Fruit fly (Drosophila melanogaster): Measurements from ENCODE around the gene CG34174.
A peak's percentile ranks its signal among the peaks of the same experiment; 100 is the strongest.

CG34174 gene

DNA sequence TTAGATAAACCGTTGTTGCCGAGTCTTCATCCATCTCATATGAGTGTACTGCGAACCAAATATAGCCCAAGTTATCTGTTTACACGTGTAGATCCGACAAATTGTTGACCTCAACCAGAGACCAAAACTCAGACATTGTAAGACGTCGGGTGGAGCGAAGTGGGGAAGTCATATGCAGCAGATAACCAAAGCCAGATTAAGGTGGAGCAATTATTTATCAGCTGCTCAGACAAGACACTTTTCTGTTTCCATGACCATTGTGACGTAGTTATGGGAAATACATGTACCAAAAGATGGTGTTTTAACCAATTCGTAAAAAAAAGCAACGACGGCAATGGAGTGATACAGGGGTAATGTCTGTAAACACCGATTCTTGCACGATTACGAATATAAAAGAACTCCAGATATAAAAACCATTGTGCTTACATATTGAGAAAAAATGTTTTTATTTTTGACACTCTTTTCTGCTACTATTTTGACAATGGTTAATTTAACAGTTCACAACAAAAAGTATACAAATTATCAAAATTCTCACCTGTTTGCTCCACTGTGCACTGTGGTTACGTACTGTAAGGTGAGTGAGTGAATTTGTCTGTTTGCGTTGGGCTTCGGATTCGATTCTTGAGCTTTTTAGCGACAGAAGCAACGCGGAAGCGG lies 36.6 kb upstream of the CG34174 start (continued):
- TF ChIP-seq CG34224 (GFP tag; IDR thresholded peaks at IDR 0.05; ENCODE audit: partially characterized antibody) = no peak
- TF ChIP-seq CG1792 (GFP tag; optimal IDR thresholded peaks at IDR 0.05) = no peak
- TF ChIP-seq CG12659 (GFP tag; optimal IDR thresholded peaks at IDR 0.05) = peak; percentile 45
- peak; percentile 21 for TF ChIP-seq CG18764 (GFP tag; optimal IDR thresholded peaks at IDR 0.05)
- TF ChIP-seq bbx (GFP tag; IDR thresholded peaks at IDR 0.05; ENCODE audit: partially characterized antibody) = no peak
- TF ChIP-seq otp (GFP tag; IDR thresholded peaks at IDR 0.05) = no peak
- TF ChIP-seq gt (GFP tag; IDR thresholded peaks at IDR 0.05) = no peak
- no peak for TF ChIP-seq CG12071 (GFP tag; optimal IDR thresholded peaks at IDR 0.05)
- no peak for TF ChIP-seq schlank (tag; optimal IDR thresholded peaks at IDR 0.05)
- TF ChIP-seq tgo (GFP tag; IDR thresholded peaks at IDR 0.05) = peak; percentile 29; the same call in 1 of the 3 replicates
- peak; percentile 9 for TF ChIP-seq Side (GFP tag; optimal IDR thresholded peaks at IDR 0.05)
- no peak for TF ChIP-seq stc (GFP tag; IDR thresholded peaks at IDR 0.05)
- TF ChIP-seq Meics (GFP tag; optimal IDR thresholded peaks at IDR 0.05) = peak; percentile 62
- TF ChIP-seq trem (tag; optimal IDR thresholded peaks at IDR 0.05) = no peak
- TF ChIP-seq pum (GFP tag; optimal IDR thresholded peaks at IDR 0.05) = no peak
- no peak for TF ChIP-seq CG42726 (GFP tag; IDR thresholded peaks at IDR 0.05; ENCODE audit: partially characterized antibody)
- TF ChIP-seq CG10267 (tag; optimal IDR thresholded peaks at IDR 0.05) = peak; percentile 5
- TF ChIP-seq E2f1 (GFP tag; IDR thresholded peaks at IDR 0.05) = no peak
- TF ChIP-seq Antp (GFP tag; optimal IDR thresholded peaks at IDR 0.05) = peak; percentile 53
- no peak for TF ChIP-seq CG11085 (GFP tag; IDR thresholded peaks at IDR 0.05)
- no peak for TF ChIP-seq inv (GFP tag; IDR thresholded peaks at IDR 0.05; ENCODE audit: partially characterized antibody)
- TF ChIP-seq PHDP (tag; optimal IDR thresholded peaks at IDR 0.05) = peak; percentile 50
- TF ChIP-seq nom (GFP tag; optimal IDR thresholded peaks at IDR 0.05) = no peak
- TF ChIP-seq sd (tag; optimal IDR thresholded peaks at IDR 0.05) = no peak
- peak; percentile 50 for TF ChIP-seq mam (GFP tag; optimal IDR thresholded peaks at IDR 0.05)
- no peak for TF ChIP-seq CG6654 (GFP tag; optimal IDR thresholded peaks at IDR 0.05)
- no peak for TF ChIP-seq nerfin-1 (tag; optimal IDR thresholded peaks at IDR 0.05)
- TF ChIP-seq grn (GFP tag; optimal IDR thresholded peaks at IDR 0.05) = peak; percentile 63
- no peak for TF ChIP-seq Scr (GFP tag; IDR thresholded peaks at IDR 0.05; ENCODE audit: partially characterized antibody)
- TF ChIP-seq z (GFP tag; IDR thresholded peaks at IDR 0.05) = 0 out of 3 replicates have a peak, but pooled peaks have one; percentile 40
- peak; percentile 45 for TF ChIP-seq CG13624 (GFP tag; optimal IDR thresholded peaks at IDR 0.05)
- TF ChIP-seq CG11560 (tag; IDR thresholded peaks at IDR 0.05) = no peak
- TF ChIP-seq grau (tag; optimal IDR thresholded peaks at IDR 0.05) = peak; percentile 61
- TF ChIP-seq corto (GFP tag; optimal IDR thresholded peaks at IDR 0.05) = peak; percentile 53
- TF ChIP-seq CG14965 (GFP tag; optimal IDR thresholded peaks at IDR 0.05; ENCODE audit: borderline replicate concordance) = no peak
- TF ChIP-seq CG3995 (GFP tag; optimal IDR thresholded peaks at IDR 0.05) = no peak
- TF ChIP-seq ssp (GFP tag; IDR thresholded peaks at IDR 0.05) = peak; percentile 35; the same call in 1 of the 2 replicates
- no peak for TF ChIP-seq CG12299 (tag; optimal IDR thresholded peaks at IDR 0.05)
- TF ChIP-seq CG16779 (GFP tag; IDR thresholded peaks at IDR 0.05) = no peak
- TF ChIP-seq sens-2 (GFP tag; IDR thresholded peaks at IDR 0.05) = no peak
- no peak for TF ChIP-seq MESR4 (GFP tag; optimal IDR thresholded peaks at IDR 0.05)
- TF ChIP-seq Camta (GFP tag; optimal IDR thresholded peaks at IDR 0.05) = peak; percentile 44
- TF ChIP-seq unc-4 (GFP tag; IDR thresholded peaks at IDR 0.05; ENCODE audit: partially characterized antibody) = no peak
- TF ChIP-seq crol (GFP tag; IDR thresholded peaks at IDR 0.05) = no peak
- TF ChIP-seq lab (GFP tag; optimal IDR thresholded peaks at IDR 0.05) = peak; percentile 23
- TF ChIP-seq Ravus (GFP tag; IDR thresholded peaks at IDR 0.05) = no peak
- no peak for TF ChIP-seq Chrac-16 (GFP tag; optimal IDR thresholded peaks at IDR 0.05)
- TF ChIP-seq fd96Cb (tag; optimal IDR thresholded peaks at IDR 0.05) = peak; percentile 49
- TF ChIP-seq fu2 (GFP tag; optimal IDR thresholded peaks at IDR 0.05) = no peak
- TF ChIP-seq Hand (GFP tag; optimal IDR thresholded peaks at IDR 0.05) = no peak

All from whole organism, embryonic.